Worm (Caenorhabditis elegans): ENCODE measurements around the gene scav-1.

The scav-1 gene

ce11 chrX:5387629-5388028, 12.8 kb downstream of the scav-1 start:
- TF ChIP-seq C34F6.9 (tag; optimal IDR thresholded peaks at IDR 0.05) (peak; percentile 18), nhr-21 (tag; optimal IDR thresholded peaks at IDR 0.05) (peak; percentile 66), nhr-6 (tag; optimal IDR thresholded peaks at IDR 0.05) (no peak)

- TF ChIP-seq ztf-1 (GFP tag; conservative IDR thresholded peaks at IDR 0.05) = no peak
- TF ChIP-seq R02D3.7 (tag; optimal IDR thresholded peaks at IDR 0.05) = no peak
- TF ChIP-seq mdl-1 (tag; optimal IDR thresholded peaks at IDR 0.05) = no peak
- no peak for TF ChIP-seq nhr-6 (tag; optimal IDR thresholded peaks at IDR 0.05)
- TF ChIP-seq F13H6.1 (tag; optimal IDR thresholded peaks at IDR 0.05) = no peak
- no peak for TF ChIP-seq nhr-25 (tag; optimal IDR thresholded peaks at IDR 0.05)
- TF ChIP-seq sma-9 (GFP tag; optimal IDR thresholded peaks at IDR 0.05) = no peak
- TF ChIP-seq sma-9 (tag; optimal IDR thresholded peaks at IDR 0.05) = no peak
- TF ChIP-seq ztf-4 (tag; optimal IDR thresholded peaks at IDR 0.05) = no peak
- TF ChIP-seq lin-39 (tag; optimal IDR thresholded peaks at IDR 0.05) = no peak
- TF ChIP-seq zag-1 (tag; optimal IDR thresholded peaks at IDR 0.05) = no peak
- no peak for TF ChIP-seq blmp-1 (tag; optimal IDR thresholded peaks at IDR 0.05; ENCODE audit: insufficient read depth)
- no peak for TF ChIP-seq nhr-12 (tag; optimal IDR thresholded peaks at IDR 0.05)
- TF ChIP-seq egl-27 (tag; optimal IDR thresholded peaks at IDR 0.05) = no peak
- TF ChIP-seq mab-5 (tag; optimal IDR thresholded peaks at IDR 0.05) = no peak
- TF ChIP-seq ama-1 (optimal IDR thresholded peaks at IDR 0.05) = no peak
- no peak for TF ChIP-seq elt-3 (tag; optimal IDR thresholded peaks at IDR 0.05)
- TF ChIP-seq nhr-23 (tag; optimal IDR thresholded peaks at IDR 0.05) = no peak
- TF ChIP-seq elt-1 (tag; optimal IDR thresholded peaks at IDR 0.05) = no peak
- TF ChIP-seq lin-13 (GFP tag; optimal IDR thresholded peaks at IDR 0.05) = no peak
- TF ChIP-seq sma-3 (GFP tag; optimal IDR thresholded peaks at IDR 0.05) = no peak
These were observed 13.8 kb downstream of the scav-1 start, which contains the start of gene kcnl-3 for ce11 chrX:5386558-5386957. kcnl-3 (plus strand) TSS chrX:5386858.

ce11 chrX:5382778-5383177, 17.6 kb downstream of the scav-1 start:
- TF ChIP-seq unc-62 (GFP tag; optimal IDR thresholded peaks at IDR 0.05) (no peak), nhr-21 (tag; optimal IDR thresholded peaks at IDR 0.05) (no peak), ztf-1 (GFP tag; conservative IDR thresholded peaks at IDR 0.05) (no peak), dmd-4 (tag; optimal IDR thresholded peaks at IDR 0.05) (no peak), nhr-237 (tag; optimal IDR thresholded peaks at IDR 0.05) (no peak), mbf-1 (tag; optimal IDR thresholded peaks at IDR 0.05) (no peak), nhr-10 (tag; optimal IDR thresholded peaks at IDR 0.05) (no peak), nhr-129 (tag; optimal IDR thresholded peaks at IDR 0.05) (no peak), nhr-12 (tag; optimal IDR thresholded peaks at IDR 0.05) (no peak), nhr-23 (tag; optimal IDR thresholded peaks at IDR 0.05) (no peak)

- TF ChIP-seq ceh-82 (tag; optimal IDR thresholded peaks at IDR 0.05) = no peak
- no peak for TF ChIP-seq blmp-1 (tag; optimal IDR thresholded peaks at IDR 0.05; ENCODE audit: insufficient read depth)
- no peak for TF ChIP-seq R02D3.7 (tag; optimal IDR thresholded peaks at IDR 0.05)
- TF ChIP-seq lin-11 (tag; optimal IDR thresholded peaks at IDR 0.05) = no peak
- no peak for TF ChIP-seq unc-39 (tag; optimal IDR thresholded peaks at IDR 0.05)
- no peak for TF ChIP-seq nhr-11 (tag; optimal IDR thresholded peaks at IDR 0.05)
- no peak for TF ChIP-seq nhr-10 (tag; optimal IDR thresholded peaks at IDR 0.05)
- TF ChIP-seq mbf-1 (tag; optimal IDR thresholded peaks at IDR 0.05) = no peak
- no peak for TF ChIP-seq peb-1 (tag; optimal IDR thresholded peaks at IDR 0.05)
- no peak for TF ChIP-seq ama-1 (optimal IDR thresholded peaks at IDR 0.05)
- no peak for TF ChIP-seq ztf-1 (GFP tag; conservative IDR thresholded peaks at IDR 0.05)
- TF ChIP-seq zag-1 (tag; optimal IDR thresholded peaks at IDR 0.05) = no peak
- TF ChIP-seq nhr-12 (tag; optimal IDR thresholded peaks at IDR 0.05) = no peak
- TF ChIP-seq skn-1 (tag; optimal IDR thresholded peaks at IDR 0.05) = no peak
- no peak for TF ChIP-seq F13H6.1 (tag; optimal IDR thresholded peaks at IDR 0.05)
These were observed 23.1 kb downstream of the scav-1 start, which contains the start of gene sek-5 for ce11 chrX:5377307-5377706. sek-5 (plus strand) TSS chrX:5377607.

- TF ChIP-seq mab-5 (tag; optimal IDR thresholded peaks at IDR 0.05) (no peak), fos-1 (tag; optimal IDR thresholded peaks at IDR 0.05) (peak; percentile 49)
These were observed 25.6 kb downstream of the scav-1 start, which contains the start of gene sek-4 for ce11 chrX:5374742-5375141. sek-4 (plus strand) TSS chrX:5375059.
